Worm (Caenorhabditis elegans) whole organism, L1 larva: ENCODE data around the gene F55B11.7.
A peak's percentile ranks its signal among the peaks of the same experiment; 100 is the strongest.

ENCODE experiments used
- C16A3.4 ChIP-seq: fragments of 150-350 bp; optimal IDR thresholded peaks from 2 replicates; lab custom pipeline; 2014; ENCODE audit warnings: missing biosample characterization, missing genetic modification characterization
- C34B4.2 ChIP-seq: sonication (generic microtip); optimal IDR thresholded peaks from 2 replicates; lab custom pipeline; 2017; ENCODE audit warnings: mild to moderate bottlenecking, missing genetic modification characterization, missing compliant biosample characterization
- Y116A8C.19 ChIP-seq: sonication (generic microtip); optimal IDR thresholded peaks from 2 replicates; lab custom pipeline; 2016; ENCODE audit warnings: missing compliant biosample characterization, missing genetic modification characterization, borderline replicate concordance
- alr-1 ChIP-seq: fragments of 200-800 bp; sonication (Bioruptor generic); optimal IDR thresholded peaks from 2 replicates; lab custom pipeline; 2018; ENCODE audit warnings: borderline replicate concordance, mild to moderate bottlenecking, missing genetic modification characterization, missing compliant biosample characterization
- ama-1 ChIP-seq: fragments of 150-350 bp; optimal IDR thresholded peaks from 2 replicates; lab custom pipeline; 2014
- blmp-1 ChIP-seq: fragments of 150-350 bp; optimal IDR thresholded peaks from 2 replicates; lab custom pipeline; 2014; ENCODE audit warnings: missing biosample characterization, missing genetic modification characterization
- ceh-63 ChIP-seq: fragments of 200-800 bp; sonication (Bioruptor generic); optimal IDR thresholded peaks from 2 replicates; lab custom pipeline; 2018; ENCODE audit warnings: mild to moderate bottlenecking, missing genetic modification characterization, missing compliant biosample characterization
- ceh-90 ChIP-seq: sonication (generic microtip); optimal IDR thresholded peaks from 2 replicates; lab custom pipeline; 2016; ENCODE audit warnings: missing genetic modification characterization, missing compliant biosample characterization
- dpl-1 ChIP-seq, 3 experiments: fragments of 150-350 bp in 2 of 3; sonication (generic microtip) in 1 of 3; optimal IDR thresholded peaks; 2 replicates each; lab custom pipeline; 2014 to 2017; ENCODE audit warnings: missing biosample characterization in 3 of 3, missing genetic modification characterization in 3 of 3, missing genetic modification reagents in 3 of 3
- dsc-1 ChIP-seq: sonication (generic microtip); optimal IDR thresholded peaks from 2 replicates; lab custom pipeline; 2016; ENCODE audit warnings: mild to moderate bottlenecking, missing genetic modification characterization, missing compliant biosample characterization
- efl-1 ChIP-seq, 4 experiments: fragments of 150-350 bp; optimal IDR thresholded peaks in 3 of 4; peaks in 1 of 4; 1 replicate in 1 of 4; 2 replicates in 3 of 4; lab custom pipeline; 2014; ENCODE audit warnings: missing biosample characterization in 2 of 4, missing genetic modification characterization in 2 of 4, missing genetic modification reagents in 2 of 4
- efl-3 ChIP-seq: fragments of 200-800 bp; sonication (Bioruptor generic); optimal IDR thresholded peaks from 2 replicates; lab custom pipeline; 2018; ENCODE audit warnings: mild to moderate bottlenecking, missing genetic modification characterization, missing compliant biosample characterization
- egl-13 ChIP-seq: sonication (generic microtip); optimal IDR thresholded peaks from 2 replicates; lab custom pipeline; 2016; ENCODE audit warnings: missing genotype, missing genetic modification reagents, missing genetic modification characterization, missing compliant biosample characterization
- egl-27 ChIP-seq, 2 experiments: fragments of 150-350 bp in 1 of 2; sonication (generic microtip); optimal IDR thresholded peaks; 3 replicates each; lab custom pipeline; 2017 to 2018; ENCODE audit warnings: missing biosample characterization in 2 of 2, missing genetic modification characterization in 2 of 2, missing genetic modification reagents in 2 of 2
- elt-2 ChIP-seq: sonication (generic microtip); optimal IDR thresholded peaks from 2 replicates; lab custom pipeline; 2016; ENCODE audit warnings: missing genetic modification characterization, mild to moderate bottlenecking, inconsistent platforms, missing compliant biosample characterization, missing genetic modification reagents
- fkh-4 ChIP-seq: sonication (generic microtip); optimal IDR thresholded peaks from 2 replicates; lab custom pipeline; 2016; ENCODE audit warnings: missing compliant biosample characterization, missing genetic modification characterization, borderline replicate concordance
- fos-1 ChIP-seq: fragments of 150-350 bp; optimal IDR thresholded peaks from 2 replicates; lab custom pipeline; 2014; ENCODE audit warnings: missing biosample characterization, missing genetic modification characterization
- grh-1 ChIP-seq: fragments of 200-800 bp; sonication (Bioruptor generic); IDR thresholded peaks from 2 replicates; pipeline ENCODE4 v1.3.6; 2022; ENCODE audit warnings: missing genetic modification reagents, missing genetic modification characterization, missing compliant biosample characterization
- hlh-4 ChIP-seq: sonication (generic microtip); optimal IDR thresholded peaks from 2 replicates; lab custom pipeline; 2016; ENCODE audit warnings: mild to moderate bottlenecking, missing genetic modification characterization, missing compliant biosample characterization
- hpl-2 ChIP-seq: fragments of 150-350 bp; optimal IDR thresholded peaks from 2 replicates; lab custom pipeline; 2014; ENCODE audit warnings: missing biosample characterization, missing genetic modification reagents, missing genetic modification characterization
- lin-13 ChIP-seq: fragments of 150-350 bp; optimal IDR thresholded peaks from 2 replicates; lab custom pipeline; 2014; ENCODE audit warnings: missing biosample characterization, missing genetic modification reagents, missing genetic modification characterization
- lin-15B ChIP-seq: fragments of 150-350 bp; sonication (generic microtip); optimal IDR thresholded peaks from 3 replicates; lab custom pipeline; 2014; ENCODE audit warnings: missing biosample characterization, missing genetic modification characterization
- lin-35 ChIP-seq, 2 experiments: fragments of 150-350 bp; optimal IDR thresholded peaks; 2 replicates each; lab custom pipeline; 2014; ENCODE audit warnings: missing biosample characterization in 2 of 2, missing genetic modification characterization in 2 of 2, missing genetic modification reagents in 2 of 2
- lir-3 ChIP-seq: sonication (generic microtip); optimal IDR thresholded peaks from 2 replicates; lab custom pipeline; 2016; ENCODE audit warnings: mild to moderate bottlenecking, missing genetic modification characterization, moderate library complexity, missing compliant biosample characterization; ENCODE audit not compliant: poor library complexity
- lsy-2 ChIP-seq, 2 experiments: fragments of 150-350 bp; optimal IDR thresholded peaks; 2 replicates each; lab custom pipeline; 2014; ENCODE audit warnings: missing biosample characterization in 2 of 2, missing genetic modification characterization in 2 of 2
- mdl-1 ChIP-seq, 2 experiments: fragments of 150-350 bp; optimal IDR thresholded peaks; 2 replicates each; lab custom pipeline; 2014 to 2017; ENCODE audit warnings: missing biosample characterization in 2 of 2, missing genetic modification characterization in 2 of 2, inconsistent platforms in 1 of 2
- nhr-11 ChIP-seq: fragments of 150-350 bp; optimal IDR thresholded peaks from 2 replicates; lab custom pipeline; 2014; ENCODE audit warnings: missing biosample characterization, missing genetic modification characterization
- nhr-12 ChIP-seq: sonication (generic microtip); optimal IDR thresholded peaks from 2 replicates; lab custom pipeline; 2017; ENCODE audit warnings: missing biosample characterization, missing genetic modification characterization
- nhr-19 ChIP-seq: fragments of 200-800 bp; sonication (Bioruptor generic); conservative IDR thresholded peaks from 2 replicates; pipeline ENCODE4 v1.3.6; 2022; ENCODE audit warnings: missing genetic modification characterization, missing compliant biosample characterization
- nhr-20 ChIP-seq: sonication (generic microtip); optimal IDR thresholded peaks from 2 replicates; lab custom pipeline; 2016; ENCODE audit warnings: mild to moderate bottlenecking, missing genetic modification characterization, missing compliant biosample characterization
- nhr-28 ChIP-seq: fragments of 150-350 bp; optimal IDR thresholded peaks from 2 replicates; lab custom pipeline; 2014; ENCODE audit warnings: missing biosample characterization, missing genetic modification characterization
- nhr-47 ChIP-seq: sonication (generic microtip); optimal IDR thresholded peaks from 2 replicates; lab custom pipeline; 2016; ENCODE audit warnings: mild to moderate bottlenecking, missing genetic modification characterization, moderate library complexity, missing compliant biosample characterization
- nhr-71 ChIP-seq: sonication (generic microtip); optimal IDR thresholded peaks from 2 replicates; lab custom pipeline; 2016; ENCODE audit warnings: mild to moderate bottlenecking, missing genetic modification characterization, moderate library complexity, missing compliant biosample characterization
- nhr-84 ChIP-seq: sonication (generic microtip); optimal IDR thresholded peaks from 2 replicates; lab custom pipeline; 2017; ENCODE audit warnings: missing biosample characterization, missing genetic modification characterization
- nhr-85 ChIP-seq: sonication (generic microtip); peaks from one replicate; lab custom pipeline; 2016; ENCODE audit warnings: missing genetic modification characterization, inconsistent platforms, missing compliant biosample characterization
- pag-3 ChIP-seq: sonication (generic microtip); optimal IDR thresholded peaks from 2 replicates; lab custom pipeline; 2017; ENCODE audit warnings: missing genetic modification characterization, mild to moderate bottlenecking, missing compliant biosample characterization, antibody characterized with exemption, borderline replicate concordance; ENCODE audit not compliant: insufficient read depth
- pqm-1 ChIP-seq: sonication (generic microtip); optimal IDR thresholded peaks from 3 replicates; lab custom pipeline; 2017; ENCODE audit warnings: missing biosample characterization, missing genetic modification characterization
- snpc-4 ChIP-seq: fragments of 150-350 bp; optimal IDR thresholded peaks from 2 replicates; lab custom pipeline; 2014; ENCODE audit warnings: missing biosample characterization, missing genetic modification characterization
- sox-4 ChIP-seq: sonication (generic microtip); optimal IDR thresholded peaks from 2 replicates; lab custom pipeline; 2016; ENCODE audit warnings: missing genetic modification characterization, missing compliant biosample characterization
- sptf-1 ChIP-seq: fragments of 150-350 bp; optimal IDR thresholded peaks from 2 replicates; lab custom pipeline; 2014; ENCODE audit warnings: missing biosample characterization, missing genetic modification characterization
- tbx-2 ChIP-seq: sonication (generic microtip); optimal IDR thresholded peaks from 2 replicates; lab custom pipeline; 2016; ENCODE audit warnings: missing genetic modification characterization, missing compliant biosample characterization
- unc-130 ChIP-seq: fragments of 150-350 bp; optimal IDR thresholded peaks from 2 replicates; lab custom pipeline; 2017; ENCODE audit warnings: missing biosample characterization, missing genetic modification characterization, inconsistent platforms
- unc-86 ChIP-seq: sonication (generic microtip); optimal IDR thresholded peaks from 2 replicates; lab custom pipeline; 2016; ENCODE audit warnings: missing genetic modification characterization, missing compliant biosample characterization
- unc-98 ChIP-seq: fragments of 200-800 bp; sonication (Bioruptor generic); IDR thresholded peaks from 2 replicates; pipeline ENCODE4 v1.3.6; 2022; ENCODE audit warnings: missing genetic modification characterization, missing compliant biosample characterization
- vab-15 ChIP-seq: sonication (generic microtip); optimal IDR thresholded peaks from 2 replicates; lab custom pipeline; 2017; ENCODE audit warnings: missing genotype, mild to moderate bottlenecking, missing genetic modification characterization, missing compliant biosample characterization
- xbp-1 ChIP-seq: sonication (generic microtip); optimal IDR thresholded peaks from 2 replicates; lab custom pipeline; 2016; ENCODE audit warnings: missing genetic modification characterization, missing compliant biosample characterization
- zag-1 ChIP-seq: fragments of 150-350 bp; optimal IDR thresholded peaks from 2 replicates; lab custom pipeline; 2014; ENCODE audit warnings: missing biosample characterization, missing genetic modification characterization
- ztf-11 ChIP-seq, 2 experiments: sonication (generic microtip); optimal IDR thresholded peaks; 2 replicates each; lab custom pipeline; 2016 to 2017; ENCODE audit warnings: missing genetic modification characterization in 2 of 2, missing biosample characterization in 1 of 2, missing compliant biosample characterization in 1 of 2
- ztf-4 ChIP-seq: fragments of 150-350 bp; optimal IDR thresholded peaks from 2 replicates; lab custom pipeline; 2014; ENCODE audit warnings: missing biosample characterization, missing genetic modification characterization

The F55B11.7 gene

ce11 chrIV:14423194-14423593, 1.4 kb upstream of the F55B11.7 start, which contains the start of gene F55B11.2:
F55B11.2 (minus strand) TSS chrIV:14423294.
- TF ChIP-seq ceh-90 = no peak
- no peak for TF ChIP-seq nhr-28 (tag; lab: Kevin White, UChicago)
- TF ChIP-seq efl-1 (optimal IDR thresholded peaks at IDR 0.05; lab: Kevin White, UChicago) = no peak
- peak in 1 of 2 experiments; percentile 34 for TF ChIP-seq efl-1 (GFP tag; optimal IDR thresholded peaks at IDR 0.05 in 1 of 2; lab: Kevin White, UChicago)
- no peak for TF ChIP-seq nhr-84 (tag; lab: Kevin White, UChicago)
- no peak for TF ChIP-seq unc-86
- no peak for TF ChIP-seq nhr-85 (tag; lab: Kevin White, UChicago)
- TF ChIP-seq efl-3 (GFP tag; lab: Kevin White, UChicago) = no peak
- no peak for TF ChIP-seq ama-1
- no peak for TF ChIP-seq sptf-1 (tag; lab: Kevin White, UChicago)

DNA sequence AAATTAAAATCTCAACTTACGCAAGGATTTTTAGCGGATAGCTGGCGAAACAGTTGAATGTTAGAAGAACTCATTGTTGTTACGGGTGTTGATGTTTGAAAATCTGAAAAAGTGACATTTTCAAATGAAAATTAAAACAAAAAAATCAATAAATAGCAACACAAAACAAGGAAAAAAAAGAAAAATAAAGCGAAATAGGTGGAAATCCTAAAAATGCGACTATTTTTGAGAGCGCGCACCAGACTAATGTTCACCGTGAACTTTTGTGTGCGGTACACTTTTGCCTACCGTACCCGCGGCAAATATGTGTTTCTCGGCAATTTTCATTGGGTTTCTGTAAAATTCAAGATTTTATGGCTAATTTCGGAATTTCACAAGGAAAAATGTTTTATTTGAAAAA, 4.7 kb downstream of the F55B11.7 start, which contains the start of gene F55B11.6:
F55B11.6 (minus strand) TSS at position 101 of the 400 bp plus-strand sequence.
- TF ChIP-seq egl-13 (tag; lab: Kevin White, UChicago) (no peak), ztf-4 (no peak), nhr-28 (tag; lab: Kevin White, UChicago) (no peak), lsy-2 (tag; optimal IDR thresholded peaks at IDR 0.05; lab: Kevin White, UChicago) (no peak), ceh-63 (no peak), nhr-47 (no peak), vab-15 (no peak), nhr-71 (tag; lab: Kevin White, UChicago) (no peak), zag-1 (no peak), lin-13 (no peak), mdl-1 (tag; optimal IDR thresholded peaks at IDR 0.05; lab: Kevin White, UChicago) (no peak), lir-3 (tag; lab: Kevin White, UChicago) (no peak), nhr-19 (no peak), pqm-1 (tag; lab: Kevin White, UChicago) (no peak), Y116A8C.19 (tag; lab: Kevin White, UChicago) (no peak), C16A3.4 (tag; lab: Kevin White, UChicago) (no peak), ztf-11 (tag; optimal IDR thresholded peaks at IDR 0.05; lab: Kevin White, UChicago) (no peak)

DNA sequence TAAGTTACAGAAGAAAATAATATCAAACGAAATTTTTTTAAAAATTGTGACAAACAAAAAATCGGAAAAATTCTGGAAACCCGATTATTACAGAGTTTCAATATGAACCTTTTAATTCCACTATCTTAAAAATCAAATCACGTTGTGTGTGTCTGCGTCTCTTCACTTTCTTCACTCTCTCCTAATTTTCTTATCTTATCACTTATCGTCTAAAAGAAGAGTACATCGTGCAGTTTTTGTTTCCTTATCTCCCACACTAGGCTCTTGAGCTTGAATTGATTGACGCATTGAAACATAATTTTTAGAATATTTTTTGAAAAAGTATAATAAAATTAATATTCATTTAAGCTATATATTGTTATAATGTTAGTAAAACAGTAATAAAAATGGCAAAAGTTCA, 7.6 kb downstream of the F55B11.7 start:
- TF ChIP-seq nhr-12 (tag; lab: Kevin White, UChicago) = no peak
- TF ChIP-seq lin-15B (tag; lab: Kevin White, UChicago) = no peak
- TF ChIP-seq unc-130 (tag; lab: Kevin White, UChicago) = no peak
- no peak for TF ChIP-seq fkh-4 (tag; lab: Kevin White, UChicago)
- no peak for TF ChIP-seq unc-98
- no peak for TF ChIP-seq tbx-2 (tag; lab: Kevin White, UChicago)
- no peak for TF ChIP-seq snpc-4 (tag; lab: Kevin White, UChicago)
- no peak for TF ChIP-seq lir-3 (tag; lab: Kevin White, UChicago)
- TF ChIP-seq C16A3.4 (tag; lab: Kevin White, UChicago) = no peak
- peak; percentile 29 for TF ChIP-seq nhr-71 (tag; lab: Kevin White, UChicago)
- no peak for TF ChIP-seq sox-4
- peak; percentile 99 for TF ChIP-seq elt-2 (tag; lab: Kevin White, UChicago)
- TF ChIP-seq blmp-1 = no peak
- TF ChIP-seq efl-3 (GFP tag; lab: Kevin White, UChicago) = no peak
- TF ChIP-seq lin-35 (GFP tag; optimal IDR thresholded peaks at IDR 0.05; lab: Kevin White, UChicago) = peak in 1 of 2 experiments; percentile 50
- TF ChIP-seq C34B4.2 (tag; lab: Kevin White, UChicago) = no peak
- TF ChIP-seq pag-3 (tag; lab: Kevin White, UChicago) = no peak
- TF ChIP-seq egl-27 (tag; optimal IDR thresholded peaks at IDR 0.05; lab: Kevin White, UChicago) = no peak
- no peak for TF ChIP-seq nhr-19
- TF ChIP-seq ztf-11 (tag; optimal IDR thresholded peaks at IDR 0.05; lab: Kevin White, UChicago) = no peak
- TF ChIP-seq dsc-1 (tag; lab: Kevin White, UChicago) = no peak
- no peak for TF ChIP-seq xbp-1 (tag; lab: Kevin White, UChicago)
- TF ChIP-seq dpl-1 (GFP tag; optimal IDR thresholded peaks at IDR 0.05; lab: Kevin White, UChicago) = no peak
- TF ChIP-seq alr-1 (tag; lab: Kevin White, UChicago) = no peak
- TF ChIP-seq mdl-1 (tag; optimal IDR thresholded peaks at IDR 0.05; lab: Kevin White, UChicago) = peak in 1 of 2 experiments; percentile 8
- no peak for TF ChIP-seq nhr-47
- no peak for TF ChIP-seq fos-1 (tag; lab: Kevin White, UChicago)
- peak; percentile 33 for TF ChIP-seq nhr-20 (tag; lab: Kevin White, UChicago)
- no peak for TF ChIP-seq ceh-63
- TF ChIP-seq hlh-4 (tag; lab: Kevin White, UChicago) = no peak
- no peak for TF ChIP-seq hpl-2
- no peak for TF ChIP-seq grh-1 (GFP tag; lab: Robert Waterston, UW)
- no peak for TF ChIP-seq nhr-11 (tag; lab: Kevin White, UChicago)
